Worm (Caenorhabditis elegans): ENCODE results near the gene che-11.
"Not testable (repeated sequence)": the region's sequence is repeated elsewhere in the genome, so short reads cannot be mapped to it uniquely, and the experiment has no call there.

DNA sequence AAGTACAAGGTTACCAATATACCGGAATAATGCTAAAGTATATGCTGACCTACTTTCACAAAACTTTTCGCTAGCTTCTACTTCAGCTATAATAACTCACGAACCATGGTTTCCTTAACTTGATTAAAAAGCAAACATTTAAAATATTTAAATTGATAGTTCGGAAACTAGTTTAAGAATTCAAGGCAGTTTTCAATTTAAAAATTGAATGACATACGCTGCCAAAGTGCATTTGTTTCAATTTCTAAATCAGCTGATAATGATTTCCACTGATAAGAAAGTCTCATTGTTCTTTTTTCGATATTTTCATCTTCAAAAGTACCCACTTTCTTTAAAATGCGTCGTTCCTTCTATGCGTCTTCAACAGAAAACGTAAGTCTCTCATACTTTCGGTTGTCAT, 19.4 kb downstream of the che-11 start, which contains the start of gene enpp-1:
- not testable (repeated sequence) for TF ChIP-seq him-1, dao-5, W03F9.2 (tag; optimal IDR thresholded peaks at IDR 0.05)

Measured in whole organism, L4/young adult.